Worm (Caenorhabditis elegans) whole organism, young adult: ENCODE data around the gene C08E3.13.

Experiments
- B0035.1 ChIP-seq: sonication (generic microtip); optimal IDR thresholded peaks from 2 replicates; lab custom pipeline; 2016; ENCODE audit warnings: missing genetic modification characterization, mild to moderate bottlenecking, missing compliant biosample characterization, missing genotype, missing genetic modification reagents
- F33H1.4 ChIP-seq: fragments of 200-800 bp; sonication (Bioruptor generic); IDR thresholded peaks from 2 replicates; pipeline ENCODE4 v1.3.6; 2022; ENCODE audit warnings: missing genetic modification reagents, missing genetic modification characterization, missing compliant biosample characterization
- athp-1 ChIP-seq: sonication (generic microtip); optimal IDR thresholded peaks from 2 replicates; lab custom pipeline; 2017; ENCODE audit warnings: mild to moderate bottlenecking, missing genetic modification characterization, missing compliant biosample characterization
- ceh-58 ChIP-seq: fragments of 200-800 bp; sonication (Bioruptor generic); IDR thresholded peaks from 2 replicates; pipeline ENCODE4 v1.3.6; 2022; ENCODE audit warnings: missing genetic modification characterization, missing compliant biosample characterization
- egl-18 ChIP-seq: fragments of 200-800 bp; sonication (Bioruptor generic); IDR thresholded peaks from 2 replicates; pipeline ENCODE4 v1.3.6; 2022; ENCODE audit warnings: missing genetic modification reagents, missing genetic modification characterization, missing compliant biosample characterization
- him-1 ChIP-seq: sonication (generic microtip); optimal IDR thresholded peaks from 2 replicates; lab custom pipeline; 2016; ENCODE audit warnings: missing genotype, missing genetic modification reagents, missing genetic modification characterization, missing compliant biosample characterization
- pha-4 ChIP-seq: fragments of 150-350 bp; sonication (generic microtip); optimal IDR thresholded peaks from 2 replicates; lab custom pipeline; 2014; ENCODE audit warnings: missing biosample characterization, missing genetic modification reagents, missing genetic modification characterization

ce11 chrII:1586305-1586704, 45.8 kb downstream of the C08E3.13 start, which contains the start of gene T07H3.8:
- TF ChIP-seq pha-4 (no peak), egl-18 (GFP tag; lab: Robert Waterston, UW) (no peak), ceh-58 (GFP tag; lab: Robert Waterston, UW) (no peak), F33H1.4 (no peak), athp-1 (tag; lab: Kevin White, UChicago) (no peak), him-1 (tag; lab: Kevin White, UChicago) (no peak), B0035.1 (tag; lab: Kevin White, UChicago) (no peak)
